Worm (Caenorhabditis elegans) whole organism, L3 larva: ENCODE data around the gene srx-32.

Source experiments
- R02D3.7 ChIP-seq: fragments of 150-350 bp; optimal IDR thresholded peaks from 2 replicates; lab custom pipeline; 2014; ENCODE audit warnings: missing biosample characterization, missing genetic modification characterization
- ZK546.5 ChIP-seq: sonication (generic microtip); optimal IDR thresholded peaks from 2 replicates; lab custom pipeline; 2017; ENCODE audit warnings: missing biosample characterization, missing genetic modification characterization
- ama-1 ChIP-seq: fragments of 150-350 bp; optimal IDR thresholded peaks from 2 replicates; lab custom pipeline; 2018
- ceh-28 ChIP-seq: fragments of 150-350 bp; optimal IDR thresholded peaks from 2 replicates; lab custom pipeline; 2014; ENCODE audit warnings: missing biosample characterization, missing genetic modification reagents, missing genetic modification characterization
- ceh-82 ChIP-seq: fragments of 150-350 bp; optimal IDR thresholded peaks from 2 replicates; lab custom pipeline; 2014; ENCODE audit warnings: missing biosample characterization, missing genetic modification characterization
- daf-12 ChIP-seq: fragments of 150-350 bp; optimal IDR thresholded peaks from 2 replicates; lab custom pipeline; 2014; ENCODE audit warnings: missing biosample characterization, missing genetic modification reagents, missing genetic modification characterization
- egl-27 ChIP-seq: sonication (generic microtip); optimal IDR thresholded peaks from 4 replicates; lab custom pipeline; 2017; ENCODE audit warnings: missing biosample characterization, missing genetic modification reagents, missing genetic modification characterization
- egl-5 ChIP-seq: fragments of 150-350 bp; optimal IDR thresholded peaks from 2 replicates; lab custom pipeline; 2017; ENCODE audit warnings: missing biosample characterization, missing genetic modification reagents, missing genetic modification characterization, inconsistent platforms
- elt-2 ChIP-seq: sonication (generic microtip); optimal IDR thresholded peaks from 2 replicates; lab custom pipeline; 2016; ENCODE audit warnings: missing genetic modification reagents, mild to moderate bottlenecking, missing genetic modification characterization, missing compliant biosample characterization
- eor-1 ChIP-seq, 2 experiments: fragments of 150-350 bp; optimal IDR thresholded peaks; 2 replicates each; lab custom pipeline; 2014 to 2018; ENCODE audit warnings: missing biosample characterization in 2 of 2, missing genetic modification characterization in 2 of 2
- fkh-2 ChIP-seq: fragments of 150-350 bp; optimal IDR thresholded peaks from 2 replicates; lab custom pipeline; 2014; ENCODE audit warnings: missing biosample characterization, missing genetic modification reagents, missing genetic modification characterization
- hmg-11 ChIP-seq: sonication (generic microtip); optimal IDR thresholded peaks from 2 replicates; lab custom pipeline; 2016; ENCODE audit warnings: missing genetic modification characterization, missing compliant biosample characterization
- jun-1 ChIP-seq: fragments of 150-350 bp; optimal IDR thresholded peaks from 2 replicates; lab custom pipeline; 2014; ENCODE audit warnings: missing biosample characterization, missing genetic modification reagents, missing genetic modification characterization
- lin-15B ChIP-seq: fragments of 150-350 bp; optimal IDR thresholded peaks from 2 replicates; lab custom pipeline; 2014; ENCODE audit warnings: missing biosample characterization, missing genetic modification characterization
- lin-39 ChIP-seq: fragments of 150-350 bp; optimal IDR thresholded peaks from 2 replicates; lab custom pipeline; 2018; ENCODE audit warnings: missing biosample characterization, missing genetic modification reagents, missing genetic modification characterization
- lsy-12 ChIP-seq: sonication (generic microtip); optimal IDR thresholded peaks from 2 replicates; lab custom pipeline; 2016; ENCODE audit warnings: mild to moderate bottlenecking, missing genetic modification characterization, missing compliant biosample characterization
- mml-1 ChIP-seq: fragments of 150-350 bp; sonication (generic microtip); optimal IDR thresholded peaks from 3 replicates; lab custom pipeline; 2014; ENCODE audit warnings: missing biosample characterization, missing genetic modification characterization
- nfya-1 ChIP-seq: sonication (generic microtip); optimal IDR thresholded peaks from 2 replicates; lab custom pipeline; 2017; ENCODE audit warnings: missing genetic modification characterization, mild to moderate bottlenecking, missing compliant biosample characterization, antibody characterized with exemption, moderate library complexity; ENCODE audit not compliant: insufficient read depth
- nhr-12 ChIP-seq: fragments of 150-350 bp; optimal IDR thresholded peaks from 2 replicates; lab custom pipeline; 2014; ENCODE audit warnings: missing biosample characterization, missing genetic modification characterization
- nhr-23 ChIP-seq: fragments of 150-350 bp; optimal IDR thresholded peaks from 2 replicates; lab custom pipeline; 2014; ENCODE audit warnings: missing biosample characterization, missing genetic modification reagents, missing genetic modification characterization
- nhr-237 ChIP-seq: fragments of 150-350 bp; optimal IDR thresholded peaks from 2 replicates; lab custom pipeline; 2014; ENCODE audit warnings: missing biosample characterization, missing genetic modification characterization
- nhr-25 ChIP-seq: sonication (generic microtip); optimal IDR thresholded peaks from 2 replicates; lab custom pipeline; 2017; ENCODE audit warnings: missing biosample characterization, missing genetic modification characterization
- nhr-28 ChIP-seq: fragments of 150-350 bp; optimal IDR thresholded peaks from 2 replicates; lab custom pipeline; 2014; ENCODE audit warnings: missing biosample characterization, missing genetic modification characterization
- nhr-43 ChIP-seq: sonication (generic microtip); optimal IDR thresholded peaks from 2 replicates; lab custom pipeline; 2016; ENCODE audit warnings: mild to moderate bottlenecking, missing genetic modification characterization, missing compliant biosample characterization; ENCODE audit not compliant: poor library complexity, severe bottlenecking
- nhr-67 ChIP-seq: fragments of 150-350 bp; optimal IDR thresholded peaks from 2 replicates; lab custom pipeline; 2014; ENCODE audit warnings: missing biosample characterization, missing genetic modification characterization
- nhr-76 ChIP-seq: fragments of 150-350 bp; sonication (generic microtip); optimal IDR thresholded peaks from 5 replicates; lab custom pipeline; 2014; ENCODE audit warnings: missing biosample characterization, missing genetic modification characterization
- nhr-77 ChIP-seq: fragments of 150-350 bp; optimal IDR thresholded peaks from 2 replicates; lab custom pipeline; 2014; ENCODE audit warnings: missing biosample characterization, missing genetic modification characterization
- pha-4 ChIP-seq: fragments of 150-350 bp; optimal IDR thresholded peaks from 2 replicates; lab custom pipeline; 2014; ENCODE audit warnings: missing biosample characterization, missing genetic modification reagents, missing genetic modification characterization
- pqm-1 ChIP-seq: fragments of 150-350 bp; optimal IDR thresholded peaks from 2 replicates; lab custom pipeline; 2017; ENCODE audit warnings: missing biosample characterization, missing genetic modification characterization, inconsistent platforms
- sea-2 ChIP-seq: fragments of 150-350 bp; sonication (generic microtip); optimal IDR thresholded peaks from 4 replicates; lab custom pipeline; 2014; ENCODE audit warnings: missing biosample characterization, missing genetic modification reagents, missing genetic modification characterization
- skn-1 ChIP-seq: fragments of 150-350 bp; optimal IDR thresholded peaks from 2 replicates; lab custom pipeline; 2014; ENCODE audit warnings: missing biosample characterization, missing genetic modification characterization
- snpc-4 ChIP-seq: fragments of 150-350 bp; optimal IDR thresholded peaks from 2 replicates; lab custom pipeline; 2014; ENCODE audit warnings: missing biosample characterization, missing genetic modification characterization
- unc-62 ChIP-seq: fragments of 150-350 bp; sonication (generic microtip); optimal IDR thresholded peaks from 4 replicates; lab custom pipeline; 2014; ENCODE audit warnings: missing biosample characterization, missing genetic modification reagents, missing genetic modification characterization
- ztf-11 ChIP-seq: fragments of 150-350 bp; optimal IDR thresholded peaks from 2 replicates; lab custom pipeline; 2014; ENCODE audit warnings: missing biosample characterization, missing genetic modification characterization

srx-32 gene

DNA sequence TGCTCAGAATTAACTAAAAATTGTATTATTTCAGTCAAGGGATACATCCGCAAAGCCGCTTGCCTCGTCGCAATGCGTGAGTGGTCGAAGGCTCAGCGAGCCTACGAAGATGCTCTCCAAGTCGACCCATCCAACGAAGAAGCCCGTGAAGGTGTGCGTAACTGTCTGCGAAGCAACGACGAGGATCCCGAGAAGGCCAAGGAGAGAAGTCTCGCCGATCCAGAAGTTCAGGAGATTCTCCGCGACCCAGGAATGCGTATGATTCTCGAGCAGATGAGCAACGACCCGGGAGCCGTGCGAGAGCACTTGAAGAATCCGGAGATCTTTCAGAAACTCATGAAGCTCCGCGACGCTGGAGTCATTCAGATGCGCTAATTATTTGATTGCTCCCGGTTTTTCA is 46.2 kb downstream of the srx-32 start:
- TF ChIP-seq egl-27 (tag; lab: Kevin White, UChicago), result no peak
- TF ChIP-seq ztf-11 (tag; lab: Kevin White, UChicago), result no peak
- TF ChIP-seq nhr-67 (tag; lab: Kevin White, UChicago), result no peak
- TF ChIP-seq lsy-12 (tag; lab: Kevin White, UChicago), result no peak
- TF ChIP-seq R02D3.7 (tag; lab: Kevin White, UChicago), result no peak

DNA sequence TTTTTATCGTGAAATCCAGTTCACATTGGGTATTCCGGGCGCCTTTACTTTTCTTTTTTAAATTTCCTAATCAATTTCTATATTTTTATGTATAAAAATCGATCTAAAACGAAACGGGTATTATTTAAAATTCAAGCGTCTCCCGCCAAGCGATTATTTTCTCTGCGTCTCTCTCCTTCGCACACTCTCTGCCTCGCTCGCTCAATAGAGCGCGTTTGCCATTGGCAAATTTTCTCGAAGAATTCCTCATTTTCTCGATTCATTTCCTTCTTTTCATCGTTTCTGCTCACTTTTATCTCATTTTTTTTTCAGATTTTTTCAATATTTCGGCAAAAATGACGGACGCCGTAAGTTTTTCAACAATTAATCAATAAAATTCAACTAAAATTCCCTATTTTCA is 47.3 kb downstream of the srx-32 start, which contains the start of gene sti-1:
sti-1 (plus strand) TSS at position 263 of the 400 bp plus-strand sequence.
- TF ChIP-seq nfya-1 (tag; lab: Kevin White, UChicago), result peak; percentile 92
- TF ChIP-seq nhr-76 (tag; lab: Kevin White, UChicago), result peak; percentile 20
- peak; percentile 68 for TF ChIP-seq nhr-43
- TF ChIP-seq snpc-4 (tag; lab: Kevin White, UChicago), result peak; percentile 73
- peak; percentile 42 for TF ChIP-seq elt-2
- peak; percentile 45 for TF ChIP-seq lsy-12 (tag; lab: Kevin White, UChicago)
- TF ChIP-seq nhr-25 (tag; lab: Kevin White, UChicago), result peak; percentile 73
- peak; percentile 90 for TF ChIP-seq nhr-23 (tag; lab: Kevin White, UChicago)
- peak; percentile 94 for TF ChIP-seq egl-5 (tag; lab: Kevin White, UChicago)
- peak; percentile 4 for TF ChIP-seq ama-1 (lab: Kevin White, UChicago)
- peak; percentile 35 for TF ChIP-seq skn-1
- TF ChIP-seq fkh-2, result no peak
- TF ChIP-seq ceh-82 (tag; lab: Kevin White, UChicago), result peak; percentile 20
- peak; percentile 76 for TF ChIP-seq nhr-77 (tag; lab: Kevin White, UChicago)
- peak; percentile 85 for TF ChIP-seq lin-15B (tag; lab: Kevin White, UChicago)
- peak; percentile 63 for TF ChIP-seq pqm-1
- peak; percentile 72 for TF ChIP-seq ceh-28
- TF ChIP-seq ZK546.5 (tag; lab: Kevin White, UChicago), result no peak
- TF ChIP-seq hmg-11, result peak; percentile 64
- TF ChIP-seq nhr-28, result peak; percentile 1
- peak; percentile 83 for TF ChIP-seq lin-39 (tag; lab: Kevin White, UChicago)
- TF ChIP-seq eor-1 (tag; optimal IDR thresholded peaks at IDR 0.05; lab: Kevin White, UChicago), result peak in 1 of 2 experiments; percentile 8
- TF ChIP-seq jun-1 (tag; lab: Kevin White, UChicago), result peak; percentile 65
- TF ChIP-seq pha-4 (tag; lab: Kevin White, UChicago), result peak; percentile 89
- no peak for TF ChIP-seq nhr-12 (tag; lab: Kevin White, UChicago)
- peak; percentile 70 for TF ChIP-seq R02D3.7 (tag; lab: Kevin White, UChicago)
- no peak for TF ChIP-seq nhr-237
- no peak for TF ChIP-seq sea-2
- no peak for TF ChIP-seq mml-1 (tag; lab: Kevin White, UChicago)

DNA sequence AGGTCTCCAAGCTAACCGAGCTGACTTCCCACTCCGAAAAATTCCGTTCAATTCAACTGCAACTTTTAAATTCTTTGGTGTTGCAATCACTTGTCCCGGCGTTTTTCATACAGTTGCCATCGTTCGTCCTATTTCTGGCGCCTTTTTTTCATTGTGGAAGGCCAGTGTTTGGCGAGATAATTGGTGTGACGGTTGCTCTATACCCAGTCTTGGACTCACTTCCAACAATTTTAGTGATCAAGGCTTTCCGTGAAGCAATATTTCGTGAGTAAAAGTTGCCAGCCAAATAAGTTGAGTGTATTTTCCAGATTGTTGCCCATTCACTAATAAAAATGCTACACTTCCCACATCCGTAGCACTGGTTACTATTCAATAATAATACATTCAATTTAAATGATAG is 48.3 kb downstream of the srx-32 start:
- TF ChIP-seq ztf-11 (tag; lab: Kevin White, UChicago) (no peak), unc-62 (GFP tag; lab: Kevin White, UChicago) (no peak), lin-39 (tag; lab: Kevin White, UChicago) (no peak), pha-4 (tag; lab: Kevin White, UChicago) (no peak), daf-12 (tag; lab: Kevin White, UChicago) (no peak), elt-2 (no peak), ceh-82 (tag; lab: Kevin White, UChicago) (no peak), snpc-4 (tag; lab: Kevin White, UChicago) (no peak), nhr-43 (no peak), nfya-1 (tag; lab: Kevin White, UChicago) (no peak), ceh-28 (no peak)
